Fruit fly (Drosophila melanogaster) whole organism, embryonic: ENCODE data around the gene CG43163.

ENCODE experiments used
- Asciz ChIP-seq: fragments of 200-800 bp; sonication (Bioruptor generic); optimal IDR thresholded peaks from 2 replicates; lab custom pipeline; 2017; ENCODE audit warnings: missing biosample characterization, mild to moderate bottlenecking, missing genetic modification characterization, missing genetic modification reagents
- Atf-2 ChIP-seq: fragments of 200-800 bp; sonication (Bioruptor generic); optimal IDR thresholded peaks from 2 replicates; lab custom pipeline; 2016; ENCODE audit warnings: missing biosample characterization, missing genetic modification characterization
- Atf6 ChIP-seq: fragments of 200-800 bp; sonication (Bioruptor generic); IDR thresholded peaks from 2 replicates; pipeline ENCODE4 v1.3.6; 2022; ENCODE audit warnings: missing biosample characterization, missing genetic modification characterization
- CG10654 ChIP-seq: fragments of 200-800 bp; sonication (Bioruptor generic); optimal IDR thresholded peaks from 2 replicates; lab custom pipeline; 2016; ENCODE audit warnings: missing biosample characterization, missing genetic modification characterization
- CG11695 ChIP-seq: fragments of 200-800 bp; sonication (Bioruptor generic); IDR thresholded peaks from 3 replicates; pipeline ENCODE4 v1.3.6; 2022; ENCODE audit warnings: missing biosample characterization, missing genetic modification characterization
- CG12104 ChIP-seq: fragments of 200-800 bp; sonication (Bioruptor generic); optimal IDR thresholded peaks from 3 replicates; lab custom pipeline; 2016; ENCODE audit warnings: missing biosample characterization, missing genetic modification characterization
- CG12659 ChIP-seq: fragments of 200-800 bp; sonication (Bioruptor generic); optimal IDR thresholded peaks from 3 replicates; lab custom pipeline; 2017; ENCODE audit warnings: mild to moderate bottlenecking, missing biosample characterization, missing genetic modification reagents, missing genetic modification characterization
- CG12744 ChIP-seq: fragments of 200-800 bp; sonication (Bioruptor generic); optimal IDR thresholded peaks from 2 replicates; lab custom pipeline; 2016; ENCODE audit warnings: missing biosample characterization, missing genetic modification characterization
- CG12769 ChIP-seq: fragments of 200-800 bp; sonication (Bioruptor generic); optimal IDR thresholded peaks from 2 replicates; lab custom pipeline; 2019; ENCODE audit warnings: missing biosample characterization, mild to moderate bottlenecking, missing genetic modification characterization, moderate library complexity
- CG13424 ChIP-seq: fragments of 200-800 bp; sonication (Bioruptor generic); optimal IDR thresholded peaks from 2 replicates; lab custom pipeline; 2019; ENCODE audit warnings: missing biosample characterization, mild to moderate bottlenecking, missing genetic modification characterization, moderate library complexity
- CG14667 ChIP-seq: fragments of 200-800 bp; sonication (Bioruptor generic); IDR thresholded peaks from 2 replicates; pipeline ENCODE4 v1.3.6; 2022; ENCODE audit warnings: missing biosample characterization, missing genetic modification characterization
- CG15269 ChIP-seq: fragments of 200-800 bp; sonication (Bioruptor generic); optimal IDR thresholded peaks from 2 replicates; lab custom pipeline; 2018; ENCODE audit warnings: missing biosample characterization, mild to moderate bottlenecking, missing genetic modification characterization, moderate library complexity
- CG16813 ChIP-seq: fragments of 200-800 bp; sonication (Bioruptor generic); IDR thresholded peaks from 3 replicates; pipeline ENCODE4 v1.3.6; 2022; ENCODE audit warnings: missing biosample characterization, missing genetic modification characterization; ENCODE audit not compliant: partially characterized antibody
- CG17912 ChIP-seq: fragments of 200-800 bp; sonication (Bioruptor generic); optimal IDR thresholded peaks from 2 replicates; lab custom pipeline; 2018; ENCODE audit warnings: missing biosample characterization, mild to moderate bottlenecking, missing genetic modification characterization
- CG2120 ChIP-seq: fragments of 200-800 bp; sonication (Bioruptor generic); optimal IDR thresholded peaks from 3 replicates; lab custom pipeline; 2016; ENCODE audit warnings: missing biosample characterization, missing genetic modification characterization
- CG2199 ChIP-seq: fragments of 200-800 bp; sonication (Bioruptor generic); IDR thresholded peaks from 3 replicates; pipeline ENCODE4 v1.3.6; 2022; ENCODE audit warnings: missing biosample characterization, missing genetic modification characterization
- CG2712 ChIP-seq: fragments of 200-800 bp; optimal IDR thresholded peaks from 3 replicates; lab custom pipeline; 2019; ENCODE audit warnings: missing biosample characterization, mild to moderate bottlenecking, missing genetic modification characterization, moderate library complexity
- CG4730 ChIP-seq: fragments of 200-800 bp; sonication (Bioruptor generic); IDR thresholded peaks from 2 replicates; pipeline ENCODE4 v1.3.6; 2022; ENCODE audit warnings: missing biosample characterization, missing genetic modification characterization
- CG6765 ChIP-seq: fragments of 200-800 bp; sonication (Bioruptor generic); optimal IDR thresholded peaks from 3 replicates; lab custom pipeline; 2017; ENCODE audit warnings: missing biosample characterization, mild to moderate bottlenecking, missing genetic modification characterization
- CG7357 ChIP-seq: fragments of 200-800 bp; sonication (Bioruptor generic); IDR thresholded peaks from 3 replicates; pipeline ENCODE4 v1.3.6; 2022; ENCODE audit warnings: missing biosample characterization, missing genetic modification characterization
- CG9817 ChIP-seq: fragments of 200-800 bp; sonication (Bioruptor generic); optimal IDR thresholded peaks from 2 replicates; lab custom pipeline; 2018; ENCODE audit warnings: missing biosample characterization, mild to moderate bottlenecking, missing genetic modification characterization, moderate library complexity
- D19B ChIP-seq: fragments of 200-800 bp; sonication (Bioruptor generic); optimal IDR thresholded peaks from 2 replicates; lab custom pipeline; 2017; ENCODE audit warnings: missing biosample characterization, mild to moderate bottlenecking, missing genetic modification characterization
- Dfd ChIP-seq, 2 experiments: fragments of >200 bp; optimal IDR thresholded peaks; 2 replicates each; lab custom pipeline; 2017; ENCODE audit warnings: missing biosample characterization in 2 of 2, missing genetic modification characterization in 2 of 2
- Doc2 ChIP-seq: fragments of 200-800 bp; sonication (Bioruptor generic); IDR thresholded peaks from 2 replicates; pipeline ENCODE4 v1.3.6; 2022; ENCODE audit warnings: missing biosample characterization, missing genetic modification characterization
- HLH54F ChIP-seq: fragments of 200-800 bp; sonication (Bioruptor generic); optimal IDR thresholded peaks from 3 replicates; lab custom pipeline; 2016; ENCODE audit warnings: missing biosample characterization, missing genetic modification characterization
- HLHmδ ChIP-seq: fragments of 200-800 bp; sonication (Bioruptor generic); optimal IDR thresholded peaks from 2 replicates; lab custom pipeline; 2018; ENCODE audit warnings: missing biosample characterization, mild to moderate bottlenecking, missing genetic modification characterization, moderate library complexity
- Hey ChIP-seq: fragments of 200-800 bp; sonication (Bioruptor generic); optimal IDR thresholded peaks from 3 replicates; lab custom pipeline; 2018; ENCODE audit warnings: missing biosample characterization, mild to moderate bottlenecking, missing genetic modification characterization
- Kr ChIP-seq: fragments of 200-800 bp; sonication (Bioruptor generic); optimal IDR thresholded peaks from 2 replicates; lab custom pipeline; 2017; ENCODE audit warnings: missing biosample characterization, mild to moderate bottlenecking, missing genetic modification characterization
- Lpt ChIP-seq: fragments of >200 bp; optimal IDR thresholded peaks from 2 replicates; lab custom pipeline; 2018; ENCODE audit warnings: missing biosample characterization, missing genetic modification characterization
- Nf-YB ChIP-seq: fragments of 200-800 bp; sonication (Bioruptor generic); optimal IDR thresholded peaks from 3 replicates; lab custom pipeline; 2019; ENCODE audit warnings: missing biosample characterization, mild to moderate bottlenecking, missing genetic modification characterization, moderate library complexity
- Oli ChIP-seq: fragments of 200-800 bp; sonication (Bioruptor generic); optimal IDR thresholded peaks from 2 replicates; lab custom pipeline; 2018; ENCODE audit warnings: missing biosample characterization, mild to moderate bottlenecking, missing genetic modification characterization, moderate library complexity
- Rx ChIP-seq: fragments of 200-800 bp; sonication (Bioruptor generic); IDR thresholded peaks from 2 replicates; pipeline ENCODE4 v1.3.6; 2022; ENCODE audit warnings: missing biosample characterization, missing genetic modification characterization
- Xrp1 ChIP-seq: fragments of 200-800 bp; sonication (Bioruptor generic); IDR thresholded peaks from 2 replicates; pipeline ENCODE4 v1.3.6; 2022; ENCODE audit warnings: missing biosample characterization, missing genetic modification characterization
- YL-1 ChIP-seq: fragments of 200-800 bp; sonication (Bioruptor generic); optimal IDR thresholded peaks from 3 replicates; lab custom pipeline; 2017; ENCODE audit warnings: missing biosample characterization, mild to moderate bottlenecking, missing genetic modification characterization
- abd-A ChIP-seq: fragments of 200-800 bp; sonication (Bioruptor generic); optimal IDR thresholded peaks from 3 replicates; lab custom pipeline; 2019; ENCODE audit warnings: missing biosample characterization, mild to moderate bottlenecking, missing genetic modification characterization, moderate library complexity
- cato ChIP-seq: fragments of 200-800 bp; sonication (Bioruptor generic); optimal IDR thresholded peaks from 2 replicates; lab custom pipeline; 2016; ENCODE audit warnings: missing biosample characterization, missing genetic modification characterization, borderline replicate concordance
- crol ChIP-seq: fragments of 200-800 bp; sonication (Bioruptor generic); IDR thresholded peaks from 2 replicates; pipeline ENCODE4 v1.3.6; 2022; ENCODE audit warnings: missing biosample characterization, missing genetic modification characterization
- hth ChIP-seq: fragments of >200 bp; optimal IDR thresholded peaks from 2 replicates; lab custom pipeline; 2017; ENCODE audit warnings: inconsistent platforms
- ind ChIP-seq: fragments of 200-800 bp; sonication (Bioruptor generic); optimal IDR thresholded peaks from 3 replicates; lab custom pipeline; 2016; ENCODE audit warnings: missing biosample characterization, missing genetic modification characterization
- lbe ChIP-seq: fragments of 200-800 bp; sonication (Bioruptor generic); optimal IDR thresholded peaks from 2 replicates; lab custom pipeline; 2016; ENCODE audit warnings: missing biosample characterization, mild to moderate bottlenecking, missing genetic modification characterization
- lilli ChIP-seq: fragments of 200-800 bp; sonication (Bioruptor generic); optimal IDR thresholded peaks from 3 replicates; lab custom pipeline; 2016; ENCODE audit warnings: missing biosample characterization, missing genetic modification characterization
- nau ChIP-seq: fragments of 200-800 bp; sonication (Bioruptor generic); optimal IDR thresholded peaks from 3 replicates; lab custom pipeline; 2017; ENCODE audit warnings: missing biosample characterization, mild to moderate bottlenecking, missing genetic modification characterization, missing genetic modification reagents
- org-1 ChIP-seq: fragments of 200-800 bp; sonication (Bioruptor generic); optimal IDR thresholded peaks from 2 replicates; lab custom pipeline; 2017; ENCODE audit warnings: missing biosample characterization, missing genetic modification characterization
- phol ChIP-seq: fragments of 200-800 bp; sonication (Bioruptor generic); optimal IDR thresholded peaks from 3 replicates; lab custom pipeline; 2018; ENCODE audit warnings: missing biosample characterization, mild to moderate bottlenecking, missing genetic modification characterization, moderate library complexity
- psq ChIP-seq: fragments of 200-800 bp; sonication (Bioruptor generic); optimal IDR thresholded peaks from 2 replicates; lab custom pipeline; 2017; ENCODE audit warnings: missing biosample characterization, missing genetic modification characterization
- repo ChIP-seq: fragments of 200-800 bp; sonication (Bioruptor generic); optimal IDR thresholded peaks from 2 replicates; lab custom pipeline; 2016; ENCODE audit warnings: missing biosample characterization, missing genetic modification characterization
- run ChIP-seq: fragments of 200-800 bp; sonication (Bioruptor generic); optimal IDR thresholded peaks from 3 replicates; lab custom pipeline; 2018; ENCODE audit warnings: missing biosample characterization, mild to moderate bottlenecking, missing genetic modification characterization
- sim ChIP-seq: fragments of 200-800 bp; sonication (Bioruptor generic); IDR thresholded peaks from 2 replicates; pipeline ENCODE4 v1.3.6; 2022; ENCODE audit warnings: missing biosample characterization, missing genetic modification characterization
- sr ChIP-seq: fragments of 200-800 bp; sonication (Bioruptor generic); IDR thresholded peaks from 3 replicates; pipeline ENCODE4 v1.3.6; 2022; ENCODE audit warnings: missing biosample characterization, missing genetic modification characterization
- tna ChIP-seq: fragments of 200-800 bp; sonication (Bioruptor generic); IDR thresholded peaks from 2 replicates; pipeline ENCODE4 v1.3.6; 2022; ENCODE audit warnings: missing biosample characterization, missing genetic modification characterization; ENCODE audit not compliant: partially characterized antibody
- trem ChIP-seq: fragments of 200-800 bp; optimal IDR thresholded peaks from 3 replicates; lab custom pipeline; 2019; ENCODE audit warnings: missing biosample characterization, mild to moderate bottlenecking, missing genetic modification characterization, moderate library complexity
- tup ChIP-seq: fragments of 200-800 bp; sonication (Bioruptor generic); optimal IDR thresholded peaks from 2 replicates; lab custom pipeline; 2016; ENCODE audit warnings: missing biosample characterization, mild to moderate bottlenecking, missing genetic modification characterization, moderate library complexity
- z ChIP-seq: fragments of 200-800 bp; sonication (Bioruptor generic); IDR thresholded peaks from 3 replicates; pipeline ENCODE4 v1.3.6; 2022; ENCODE audit warnings: missing biosample characterization, missing genetic modification characterization

CG43163 gene

DNA sequence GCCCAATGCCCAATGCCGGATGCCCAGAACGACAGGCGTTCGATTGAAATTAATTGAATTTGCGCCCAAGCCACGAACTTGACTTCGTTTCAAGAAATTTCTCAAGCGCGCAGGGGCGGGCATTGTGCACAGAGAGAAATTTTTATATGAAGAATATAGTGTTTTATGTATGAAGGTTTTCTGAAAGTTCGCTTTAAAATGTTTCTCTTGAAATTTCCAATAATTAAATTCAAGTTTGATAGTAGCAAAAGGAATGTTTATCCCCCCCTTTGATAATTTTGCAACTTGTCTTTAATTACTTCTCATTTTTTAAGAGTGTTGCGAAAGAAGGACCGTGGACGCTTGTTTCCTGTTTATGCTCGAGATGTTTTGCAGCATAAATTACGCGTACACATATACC, 36.9 kb upstream of the CG43163 start (continued):
- no peak for TF ChIP-seq run (tag; lab: Kevin White, UChicago)
- peak; percentile 40 for TF ChIP-seq CG13424 (tag; lab: Kevin White, UChicago)
- TF ChIP-seq z (GFP tag; lab: Robert Waterston, UW), result no peak
- TF ChIP-seq Atf6 (GFP tag; lab: Robert Waterston, UW), result no peak
- TF ChIP-seq Asciz (GFP tag; lab: Kevin White, UChicago), result no peak
- TF ChIP-seq CG12744 (GFP tag; lab: Kevin White, UChicago), result no peak
- no peak for TF ChIP-seq lbe (GFP tag; lab: Kevin White, UChicago)
- TF ChIP-seq tna (GFP tag; lab: Robert Waterston, UW), result no peak
- TF ChIP-seq CG2120 (GFP tag; lab: Kevin White, UChicago), result peak; percentile 11
- TF ChIP-seq Doc2, result no peak
- TF ChIP-seq sim (GFP tag; lab: Robert Waterston, UW), result no peak
- no peak for TF ChIP-seq CG7357
- no peak for TF ChIP-seq ind (GFP tag; lab: Kevin White, UChicago)
- TF ChIP-seq CG17912, result no peak
- no peak for TF ChIP-seq Hey (tag; lab: Kevin White, UChicago)
- TF ChIP-seq CG15269 (tag; lab: Kevin White, UChicago), result no peak
- no peak for TF ChIP-seq abd-A
- no peak for TF ChIP-seq CG12769 (tag; lab: Kevin White, UChicago)
- TF ChIP-seq Oli (tag; lab: Kevin White, UChicago), result peak; percentile 13
- peak; percentile 2 for TF ChIP-seq CG9817 (tag; lab: Kevin White, UChicago)
- TF ChIP-seq Atf-2 (GFP tag; lab: Kevin White, UChicago), result no peak
- TF ChIP-seq YL-1 (GFP tag; lab: Kevin White, UChicago), result no peak
- no peak for TF ChIP-seq CG12659 (GFP tag; lab: Kevin White, UChicago)
- no peak for TF ChIP-seq lilli (GFP tag; lab: Kevin White, UChicago)
- no peak for TF ChIP-seq Dfd (GFP tag; optimal IDR thresholded peaks at IDR 0.05; lab: Kevin White, UChicago)
- TF ChIP-seq phol (tag; lab: Kevin White, UChicago), result peak; percentile 42
- TF ChIP-seq psq (GFP tag; lab: Kevin White, UChicago), result no peak
- no peak for TF ChIP-seq Rx (GFP tag; lab: Robert Waterston, UW)
- no peak for TF ChIP-seq CG10654 (GFP tag; lab: Kevin White, UChicago)
- no peak for TF ChIP-seq HLHmδ (GFP tag; lab: Kevin White, UChicago)
- no peak for TF ChIP-seq HLH54F (GFP tag; lab: Kevin White, UChicago)
- no peak for TF ChIP-seq CG11695 (GFP tag; lab: Robert Waterston, UW)
- no peak for TF ChIP-seq CG12104 (GFP tag; lab: Kevin White, UChicago)
- no peak for TF ChIP-seq Nf-YB
- TF ChIP-seq CG4730 (GFP tag; lab: Robert Waterston, UW), result no peak
- TF ChIP-seq D19B, result no peak
- no peak for TF ChIP-seq tup (GFP tag; lab: Kevin White, UChicago)
- TF ChIP-seq crol (GFP tag; lab: Robert Waterston, UW), result no peak
- TF ChIP-seq Xrp1, result 0 out of 2 replicates have a peak, but pooled peaks have one; percentile 46
- no peak for TF ChIP-seq repo
- TF ChIP-seq Kr (GFP tag; lab: Kevin White, UChicago), result no peak
- no peak for TF ChIP-seq Lpt (GFP tag; lab: Kevin White, UChicago)
- no peak for TF ChIP-seq nau (GFP tag; lab: Kevin White, UChicago)
- TF ChIP-seq cato (GFP tag; lab: Kevin White, UChicago), result no peak
- no peak for TF ChIP-seq CG2199 (GFP tag; lab: Robert Waterston, UW)
- peak; percentile 44 for TF ChIP-seq CG2712 (tag; lab: Kevin White, UChicago)
- TF ChIP-seq CG14667, result no peak
- no peak for TF ChIP-seq trem (tag; lab: Kevin White, UChicago)
- no peak for TF ChIP-seq sr (GFP tag; lab: Robert Waterston, UW)
- TF ChIP-seq org-1 (GFP tag; lab: Kevin White, UChicago), result no peak
- TF ChIP-seq hth (lab: Kevin White, UChicago), result no peak
- TF ChIP-seq CG6765 (GFP tag; lab: Kevin White, UChicago), result no peak
- TF ChIP-seq CG16813 (GFP tag; lab: Robert Waterston, UW), result no peak
